Worm (Caenorhabditis elegans) whole organism, dauer: ENCODE data around the gene pkn-1.

Source experiments
- unc-62 ChIP-seq: sonication (generic microtip); optimal IDR thresholded peaks from 2 replicates; lab custom pipeline; 2017; ENCODE audit warnings: missing biosample characterization, missing genetic modification reagents, missing genetic modification characterization

pkn-1 gene

DNA sequence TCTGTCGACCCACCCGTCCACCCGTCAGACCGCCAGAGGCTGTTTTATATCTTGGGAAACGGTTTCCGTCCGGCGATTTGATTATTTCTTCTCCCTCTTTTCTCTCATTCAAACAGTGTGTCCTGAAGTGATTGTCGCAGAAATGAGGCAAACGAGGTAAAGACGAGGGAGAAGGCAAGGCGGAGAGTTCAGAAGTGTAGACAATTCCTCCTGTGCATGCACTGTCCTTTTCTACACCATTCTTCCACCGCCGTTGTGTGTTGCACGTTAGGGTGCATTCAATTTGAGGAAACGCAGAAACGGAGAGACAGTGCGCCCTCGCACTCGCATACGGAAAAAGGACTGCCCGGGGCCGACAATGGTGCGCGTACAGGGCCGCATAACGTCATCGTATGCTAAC, 1.4 kb upstream of the pkn-1 start:
- no peak for TF ChIP-seq unc-62

DNA sequence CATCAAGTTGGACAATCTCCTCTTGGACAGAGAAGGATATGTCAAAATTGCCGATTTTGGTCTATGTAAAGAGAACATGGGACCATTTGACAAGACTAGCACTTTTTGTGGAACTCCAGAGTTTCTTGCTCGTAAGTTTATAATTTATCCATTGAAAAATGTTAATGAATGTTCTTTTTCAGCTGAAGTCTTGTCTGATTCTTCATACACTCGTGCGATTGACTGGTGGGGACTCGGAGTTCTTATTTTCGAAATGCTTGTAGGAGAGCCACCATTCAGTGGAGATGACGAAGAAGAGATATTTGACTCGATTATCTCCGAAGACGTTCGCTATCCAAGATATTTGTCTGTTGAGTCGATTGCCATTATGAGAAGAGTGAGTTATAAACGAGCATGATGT, 4.1 kb downstream of the pkn-1 start:
- TF ChIP-seq unc-62, result no peak

- no peak for TF ChIP-seq unc-62
Observed at ce11 chrX:10404051-10404450, 7.0 kb downstream of the pkn-1 start.

DNA sequence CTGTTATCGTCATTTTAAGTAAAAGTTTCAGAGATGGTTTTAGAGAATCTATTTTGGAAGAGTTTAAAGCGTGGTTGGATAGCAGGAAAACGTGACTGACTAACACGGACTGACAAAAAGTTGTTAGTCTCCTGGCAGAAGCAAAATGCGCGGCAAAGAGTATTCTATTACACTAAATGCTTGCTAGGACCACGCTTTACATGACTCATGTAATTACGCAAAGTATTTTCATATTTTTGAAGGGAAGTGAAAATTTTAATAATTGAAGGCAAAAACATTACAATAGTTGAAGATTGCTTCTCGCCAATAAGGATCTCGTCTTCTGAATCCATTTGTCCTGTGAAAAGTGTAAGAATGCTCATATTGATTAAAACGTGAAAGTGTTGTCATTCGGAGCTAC, 9.2 kb downstream of the pkn-1 start, which contains the start of gene gur-3:
Gene gur-3 (minus strand): TSS at position 101 of the 400 bp plus-strand sequence.
- no peak for TF ChIP-seq unc-62

ce11 chrX:10406850-10407249, 9.8 kb downstream of the pkn-1 start, which contains the start of gene ZC504.1:
ZC504.1 (plus strand) TSS chrX:10407150.
- TF ChIP-seq unc-62, result no peak

DNA sequence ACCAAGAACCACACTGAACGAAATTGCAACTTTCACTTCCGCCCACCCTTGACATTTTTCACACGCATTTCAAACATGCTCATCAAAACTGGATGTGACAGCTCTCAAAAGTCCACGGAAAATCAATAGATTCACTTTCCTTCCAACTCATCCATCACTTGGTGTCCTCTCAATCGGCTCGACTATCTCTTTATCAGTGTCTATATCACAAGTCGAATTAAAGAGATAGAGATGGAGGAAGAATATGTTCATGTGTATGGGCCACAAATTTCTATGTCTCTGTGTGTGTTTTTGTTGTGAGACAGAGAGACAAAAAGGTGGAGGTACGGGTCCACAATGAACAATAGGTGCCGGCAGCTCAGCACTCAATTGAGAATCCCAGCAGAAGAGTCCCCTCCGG, 13.5 kb downstream of the pkn-1 start:
- TF ChIP-seq unc-62, result no peak

- no peak for TF ChIP-seq unc-62
Observed at ce11 chrX:10412425-10412824, 15.4 kb downstream of the pkn-1 start, which contains the start of gene acr-8. acr-8 (plus strand) TSS chrX:10412725.

DNA sequence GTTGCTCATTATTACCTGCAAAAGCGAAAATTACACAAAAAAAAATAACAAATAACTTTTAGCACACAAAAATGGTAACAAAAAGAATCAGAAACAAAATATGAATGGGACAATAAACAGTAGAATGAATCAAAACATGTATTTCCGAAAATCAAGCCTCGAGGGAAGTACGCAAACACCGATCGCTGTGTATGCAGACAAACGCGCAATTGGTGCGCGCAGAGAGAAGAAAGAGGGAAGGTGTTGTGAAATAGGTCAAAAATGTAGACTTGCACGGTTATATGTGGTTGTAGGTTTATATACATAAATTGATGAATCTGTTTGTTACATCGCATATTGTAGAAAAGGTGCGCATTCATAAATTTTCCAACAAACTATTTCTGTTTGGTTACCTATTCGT, 22.7 kb downstream of the pkn-1 start, which contains the start of gene cdk-11.2:
Gene cdk-11.2 (minus strand): TSS at position 23 of the 400 bp plus-strand sequence.
- TF ChIP-seq unc-62, result no peak

DNA sequence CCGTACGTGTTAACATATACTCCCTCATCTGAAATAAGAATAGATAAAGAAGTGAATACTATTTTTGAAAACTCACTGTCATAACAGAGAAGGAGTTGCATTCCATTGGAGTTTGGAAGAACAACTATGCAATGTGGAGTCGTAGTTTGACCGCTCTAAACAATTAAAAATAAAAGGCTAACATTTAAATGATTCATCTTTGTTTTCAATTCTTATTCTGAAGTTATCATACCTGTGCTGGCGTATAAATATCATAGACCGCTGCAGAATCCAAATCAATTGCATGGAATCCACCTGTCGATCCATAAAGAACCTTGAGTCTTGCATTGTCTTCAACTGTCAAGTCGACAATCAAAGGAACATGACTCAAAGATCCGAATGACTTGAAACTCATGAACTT, 25.7 kb downstream of the pkn-1 start:
- TF ChIP-seq unc-62, result no peak

DNA sequence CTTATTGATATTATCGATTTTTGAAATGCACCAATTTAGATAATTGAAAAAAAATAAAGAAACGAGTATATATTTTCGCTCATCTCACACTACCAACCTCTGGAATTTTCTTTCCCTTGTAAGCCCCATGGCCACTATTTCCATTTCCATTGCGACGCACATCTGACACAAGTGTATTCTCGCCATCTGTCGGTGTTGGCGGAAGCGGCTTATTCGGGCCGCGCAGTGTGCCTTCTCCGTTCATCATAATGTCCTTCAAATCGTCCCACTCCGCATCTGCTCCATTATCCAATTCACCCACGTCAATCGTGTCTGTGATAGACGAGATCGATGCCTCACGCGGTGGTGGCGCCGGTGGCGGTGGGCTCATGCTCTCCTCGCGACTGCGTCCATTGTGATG, 27.7 kb downstream of the pkn-1 start:
- TF ChIP-seq unc-62, result no peak

ce11 chrX:10428109-10428508, 31.1 kb downstream of the pkn-1 start:
- no peak for TF ChIP-seq unc-62

DNA sequence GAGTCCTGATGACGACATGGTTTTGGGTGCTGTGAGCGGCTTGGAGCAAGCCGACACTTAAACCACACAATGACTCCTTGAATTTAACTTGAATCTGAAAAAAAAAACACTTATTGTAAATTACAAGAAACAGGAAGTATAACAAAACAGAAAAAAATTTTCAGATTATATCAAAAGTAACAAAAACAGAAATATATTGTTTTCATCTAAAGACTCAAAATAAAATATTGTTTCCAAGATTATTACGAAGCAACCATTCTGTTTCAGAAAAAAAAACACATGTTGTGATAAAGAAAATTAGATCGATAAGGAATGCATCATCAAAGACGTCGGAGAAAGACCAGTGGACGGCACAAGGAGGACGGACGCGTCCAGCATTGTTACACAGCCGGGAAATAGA, 31.5 kb downstream of the pkn-1 start, which contains the start of gene mig-15:
Gene mig-15 (minus strand): TSS at position 101 of the 400 bp plus-strand sequence.
- no peak for TF ChIP-seq unc-62

DNA sequence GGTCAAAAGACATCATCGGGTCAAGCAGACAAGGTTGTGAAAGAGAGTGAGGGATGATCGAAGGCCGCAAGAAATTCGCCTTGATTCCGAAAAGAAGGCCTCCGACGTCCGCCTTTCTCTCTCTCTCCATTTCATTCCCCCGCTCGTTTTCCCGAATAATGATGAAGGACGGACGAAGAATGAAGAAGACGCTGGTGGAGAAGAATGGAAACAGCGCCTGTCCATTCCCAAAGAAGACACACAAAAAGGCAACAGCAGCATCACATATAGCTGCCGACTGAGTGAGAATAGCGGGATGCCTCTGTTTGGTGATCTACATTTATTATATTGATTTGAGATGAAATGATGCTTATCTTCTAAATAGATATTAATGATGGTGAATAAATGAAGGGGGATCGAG, 32.2 kb downstream of the pkn-1 start:
- no peak for TF ChIP-seq unc-62

ce11 chrX:10430866-10431265, 33.8 kb downstream of the pkn-1 start:
- no peak for TF ChIP-seq unc-62

ce11 chrX:10432786-10433185, 35.7 kb downstream of the pkn-1 start:
- TF ChIP-seq unc-62, result no peak

DNA sequence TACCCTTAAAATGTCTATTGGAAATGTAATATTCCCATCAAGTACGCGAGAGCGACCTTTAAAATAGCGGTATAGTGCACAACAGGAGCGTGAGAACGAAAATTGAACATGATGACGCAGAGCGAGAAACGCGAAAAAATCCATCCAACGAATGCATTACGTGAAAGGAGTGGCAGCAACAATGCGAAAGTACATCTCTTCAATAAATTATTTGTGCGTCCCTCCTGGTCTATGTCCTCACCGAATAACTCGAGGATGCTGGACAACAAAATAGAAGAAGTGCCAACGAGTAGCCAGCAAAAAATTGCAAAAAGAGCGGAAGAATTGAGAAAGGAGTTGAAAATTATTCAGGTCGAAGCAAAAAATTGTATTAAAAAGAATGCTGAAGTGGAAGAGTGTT, 36.8 kb downstream of the pkn-1 start:
- no peak for TF ChIP-seq unc-62

DNA sequence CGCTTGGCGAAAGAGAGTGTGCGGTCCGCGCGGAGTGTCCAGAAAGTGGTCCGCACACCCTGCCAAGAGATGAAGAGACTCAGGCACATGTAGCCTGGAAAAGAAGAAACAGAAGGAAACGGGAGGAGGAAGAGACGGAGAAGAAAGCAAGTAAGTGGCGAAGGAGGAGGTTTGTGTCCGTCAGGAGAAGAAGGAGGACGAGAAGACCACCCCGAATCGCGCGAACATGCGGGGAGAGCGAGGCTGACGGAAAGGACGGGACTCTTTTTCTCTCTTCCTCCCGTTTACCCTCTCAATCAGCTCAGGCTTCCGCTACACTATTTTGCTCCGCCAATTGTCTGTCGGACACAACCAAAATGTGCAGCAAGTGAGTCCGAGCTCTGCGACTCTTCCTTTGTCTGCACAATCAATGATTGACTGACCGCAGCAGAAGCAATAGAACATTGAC, 38.5 kb downstream of the pkn-1 start:
- TF ChIP-seq unc-62, result no peak

ce11 chrX:10437421-10437820, 40.4 kb downstream of the pkn-1 start:
- no peak for TF ChIP-seq unc-62

ce11 chrX:10440781-10441180, 43.7 kb downstream of the pkn-1 start:
- no peak for TF ChIP-seq unc-62
